Fruit fly (Drosophila melanogaster) whole organism, embryonic: ENCODE data around the gene Ltn1.
A peak's percentile ranks its signal among the peaks of the same experiment; 100 is the strongest.

Experiments used
- Bgb ChIP-seq: fragments of 200-800 bp; sonication (Bioruptor generic); IDR thresholded peaks from 2 replicates; pipeline ENCODE4 v1.3.6; 2022; ENCODE audit warnings: missing biosample characterization, missing genetic modification characterization; ENCODE audit not compliant: partially characterized antibody
- CG10462 ChIP-seq: fragments of 200-800 bp; sonication (Bioruptor generic); optimal IDR thresholded peaks from 2 replicates; lab custom pipeline; 2016; ENCODE audit warnings: missing biosample characterization, missing genetic modification characterization
- CG10979 ChIP-seq: fragments of 200-800 bp; sonication (Bioruptor generic); optimal IDR thresholded peaks from 2 replicates; lab custom pipeline; 2018; ENCODE audit warnings: missing biosample characterization, mild to moderate bottlenecking, missing genetic modification characterization, moderate library complexity
- CG11398 ChIP-seq: fragments of 200-800 bp; sonication (Bioruptor generic); optimal IDR thresholded peaks from 2 replicates; lab custom pipeline; 2016; ENCODE audit warnings: missing biosample characterization, missing genetic modification characterization
- CG1233 ChIP-seq: fragments of 200-800 bp; sonication (Bioruptor generic); optimal IDR thresholded peaks from 4 replicates; lab custom pipeline; 2018; ENCODE audit warnings: missing biosample characterization, mild to moderate bottlenecking, missing genetic modification characterization
- CG12942 ChIP-seq: fragments of 200-800 bp; sonication (Bioruptor generic); optimal IDR thresholded peaks from 3 replicates; lab custom pipeline; 2016; ENCODE audit warnings: missing biosample characterization, missing genetic modification characterization
- CG14441 ChIP-seq: fragments of 200-800 bp; sonication (Bioruptor generic); IDR thresholded peaks from 2 replicates; pipeline ENCODE4 v1.3.6; 2022; ENCODE audit warnings: missing biosample characterization, missing genetic modification characterization
- CG17328 ChIP-seq: fragments of 200-800 bp; sonication (Bioruptor generic); IDR thresholded peaks from 2 replicates; pipeline ENCODE4 v1.3.6; 2022; ENCODE audit warnings: missing biosample characterization, missing genetic modification characterization
- CG17359 ChIP-seq: fragments of 200-800 bp; sonication (Bioruptor generic); optimal IDR thresholded peaks from 3 replicates; lab custom pipeline; 2018; ENCODE audit warnings: missing biosample characterization, mild to moderate bottlenecking, missing genetic modification characterization, moderate library complexity
- CG17568 ChIP-seq: fragments of 200-800 bp; sonication (Bioruptor generic); optimal IDR thresholded peaks from 2 replicates; lab custom pipeline; 2018; ENCODE audit warnings: missing biosample characterization, mild to moderate bottlenecking, missing genetic modification characterization, moderate library complexity
- CG18011 ChIP-seq: fragments of 200-800 bp; sonication (Bioruptor generic); optimal IDR thresholded peaks from 2 replicates; lab custom pipeline; 2017; ENCODE audit warnings: missing biosample characterization, missing genetic modification characterization, mild to moderate bottlenecking, moderate library complexity, missing genotype
- CG1832 ChIP-seq: fragments of 200-800 bp; sonication (Bioruptor generic); optimal IDR thresholded peaks from 2 replicates; lab custom pipeline; 2017; ENCODE audit warnings: missing biosample characterization, mild to moderate bottlenecking, missing genetic modification characterization, inconsistent platforms
- CG18476 ChIP-seq: fragments of 200-800 bp; sonication (Bioruptor generic); optimal IDR thresholded peaks from 2 replicates; lab custom pipeline; 2016; ENCODE audit warnings: missing biosample characterization, mild to moderate bottlenecking, missing genetic modification characterization
- CG2202 ChIP-seq: fragments of 200-800 bp; sonication (Bioruptor generic); optimal IDR thresholded peaks from 2 replicates; lab custom pipeline; 2018; ENCODE audit warnings: missing biosample characterization, mild to moderate bottlenecking, missing genetic modification characterization
- CG3163 ChIP-seq: fragments of 200-800 bp; sonication (Bioruptor generic); optimal IDR thresholded peaks from 3 replicates; lab custom pipeline; 2016; ENCODE audit warnings: missing biosample characterization, missing genetic modification characterization
- CG7372 ChIP-seq: fragments of 200-800 bp; sonication (Bioruptor generic); IDR thresholded peaks from 2 replicates; pipeline ENCODE4 v1.3.6; 2022; ENCODE audit warnings: missing biosample characterization, missing genetic modification characterization
- CG7556 ChIP-seq: fragments of 200-800 bp; sonication (Bioruptor generic); optimal IDR thresholded peaks from 2 replicates; lab custom pipeline; 2017; ENCODE audit warnings: missing biosample characterization, mild to moderate bottlenecking, missing genetic modification characterization
- CG8290 ChIP-seq, 3 experiments: fragments of 200-800 bp; sonication (Bioruptor generic); optimal IDR thresholded peaks; 2 replicates each; lab custom pipeline; 2016 to 2019; ENCODE audit warnings: missing biosample characterization in 3 of 3, missing genetic modification characterization in 3 of 3, mild to moderate bottlenecking in 2 of 3, moderate library complexity in 1 of 3
- CG9817 ChIP-seq: fragments of 200-800 bp; sonication (Bioruptor generic); optimal IDR thresholded peaks from 2 replicates; lab custom pipeline; 2018; ENCODE audit warnings: missing biosample characterization, mild to moderate bottlenecking, missing genetic modification characterization, moderate library complexity
- CHES-1-like ChIP-seq: fragments of 200-800 bp; sonication (Bioruptor generic); optimal IDR thresholded peaks from 2 replicates; lab custom pipeline; 2016; ENCODE audit warnings: missing biosample characterization, missing genetic modification characterization
- CoRest ChIP-seq: fragments of 200-800 bp; sonication (Bioruptor generic); optimal IDR thresholded peaks from 3 replicates; lab custom pipeline; 2018; ENCODE audit warnings: missing biosample characterization, mild to moderate bottlenecking, missing genetic modification characterization, moderate library complexity
- CrebB ChIP-seq: fragments of 200-800 bp; sonication (Bioruptor generic); optimal IDR thresholded peaks from 3 replicates; lab custom pipeline; 2018; ENCODE audit warnings: missing biosample characterization, mild to moderate bottlenecking, missing genetic modification characterization
- D19A ChIP-seq: fragments of 200-800 bp; optimal IDR thresholded peaks from 3 replicates; lab custom pipeline; 2019; ENCODE audit warnings: missing biosample characterization, mild to moderate bottlenecking, missing genetic modification characterization, moderate library complexity
- Dbx ChIP-seq: fragments of 200-800 bp; sonication (Bioruptor generic); IDR thresholded peaks from 3 replicates; pipeline ENCODE4 v1.3.6; 2022; ENCODE audit warnings: missing biosample characterization, missing genetic modification characterization
- Drgx ChIP-seq: fragments of 200-800 bp; sonication (Bioruptor generic); IDR thresholded peaks from 2 replicates; pipeline ENCODE4 v1.3.6; 2022; ENCODE audit warnings: missing biosample characterization, missing genetic modification characterization
- ERR ChIP-seq: fragments of 200-800 bp; sonication (Bioruptor generic); optimal IDR thresholded peaks from 2 replicates; lab custom pipeline; 2016; ENCODE audit warnings: missing biosample characterization, missing genetic modification characterization
- Ets65A ChIP-seq: fragments of 200-800 bp; sonication (Bioruptor generic); peaks from one replicate; lab custom pipeline; 2016; ENCODE audit warnings: missing biosample characterization, missing genetic modification characterization
- Fer3 ChIP-seq: fragments of 200-800 bp; sonication (Bioruptor generic); optimal IDR thresholded peaks from 2 replicates; lab custom pipeline; 2018; ENCODE audit warnings: missing biosample characterization, mild to moderate bottlenecking, missing genetic modification characterization, moderate library complexity
- HmgZ ChIP-seq: fragments of 200-800 bp; sonication (Bioruptor generic); optimal IDR thresholded peaks from 2 replicates; lab custom pipeline; 2018; ENCODE audit warnings: missing biosample characterization, mild to moderate bottlenecking, missing genetic modification characterization
- Hsf ChIP-seq: fragments of 200-800 bp; sonication (Bioruptor generic); optimal IDR thresholded peaks from 3 replicates; lab custom pipeline; 2016; ENCODE audit warnings: missing biosample characterization, missing genetic modification characterization
- NC2β ChIP-seq: fragments of 200-800 bp; sonication (Bioruptor generic); optimal IDR thresholded peaks from 2 replicates; lab custom pipeline; 2016; ENCODE audit warnings: missing biosample characterization, missing genetic modification characterization
- Rx ChIP-seq: fragments of 200-800 bp; sonication (Bioruptor generic); IDR thresholded peaks from 2 replicates; pipeline ENCODE4 v1.3.6; 2022; ENCODE audit warnings: missing biosample characterization, missing genetic modification characterization
- Six4 ChIP-seq: fragments of 200-800 bp; sonication (Bioruptor generic); optimal IDR thresholded peaks from 2 replicates; lab custom pipeline; 2016; ENCODE audit warnings: missing biosample characterization, missing genetic modification characterization
- bowl ChIP-seq: fragments of 200-800 bp; sonication (Bioruptor generic); IDR thresholded peaks from 2 replicates; pipeline ENCODE4 v1.3.6; 2022; ENCODE audit warnings: missing biosample characterization, missing genetic modification characterization
- cad ChIP-seq: fragments of >200 bp; optimal IDR thresholded peaks from 2 replicates; lab custom pipeline; 2017; ENCODE audit warnings: missing biosample characterization, missing genetic modification characterization
- dati ChIP-seq: fragments of 200-800 bp; sonication (Bioruptor generic); IDR thresholded peaks from 2 replicates; pipeline ENCODE4 v1.3.6; 2022; ENCODE audit warnings: missing biosample characterization, missing genetic modification characterization
- dpn ChIP-seq, 2 experiments: fragments of 200-800 bp; sonication (Bioruptor generic); optimal IDR thresholded peaks; 3 replicates each; lab custom pipeline; 2016; ENCODE audit warnings: missing biosample characterization in 2 of 2, missing genetic modification characterization in 2 of 2
- dysf ChIP-seq: fragments of 200-800 bp; sonication (Bioruptor generic); IDR thresholded peaks from 3 replicates; pipeline ENCODE4 v1.3.6; 2022; ENCODE audit warnings: missing biosample characterization, missing genetic modification characterization
- gcm2 ChIP-seq: fragments of 200-800 bp; sonication (Bioruptor generic); optimal IDR thresholded peaks from 2 replicates; lab custom pipeline; 2016; ENCODE audit warnings: missing biosample characterization, missing genetic modification characterization
- gsb ChIP-seq: fragments of 200-800 bp; sonication (Bioruptor generic); IDR thresholded peaks from 2 replicates; pipeline ENCODE4 v1.3.6; 2022; ENCODE audit warnings: missing biosample characterization, missing genetic modification characterization
- kay ChIP-seq: fragments of 200-800 bp; sonication (Bioruptor generic); optimal IDR thresholded peaks from 2 replicates; lab custom pipeline; 2016; ENCODE audit warnings: missing biosample characterization, missing genetic modification characterization
- lmd ChIP-seq: fragments of 200-800 bp; sonication (Bioruptor generic); IDR thresholded peaks from 2 replicates; pipeline ENCODE4 v1.3.6; 2022; ENCODE audit warnings: missing biosample characterization, missing genetic modification characterization
- pho ChIP-seq: fragments of 200-800 bp; sonication (Bioruptor generic); optimal IDR thresholded peaks from 2 replicates; lab custom pipeline; 2016; ENCODE audit warnings: missing biosample characterization, missing genetic modification characterization
- prd ChIP-seq, 3 experiments: fragments of >200 bp in 2 of 3; fragments of 200-800 bp in 1 of 3; sonication (Bioruptor generic) in 1 of 3; optimal IDR thresholded peaks in 2 of 3; IDR thresholded peaks in 1 of 3; 2 replicates in 2 of 3; 3 replicates in 1 of 3; pipeline versions ENCODE4 v1.3.6 to Lab custom; 2017 to 2022; ENCODE audit warnings: missing biosample characterization in 1 of 3, missing genetic modification characterization in 1 of 3
- seq ChIP-seq: fragments of 200-800 bp; sonication (Bioruptor generic); IDR thresholded peaks from 2 replicates; pipeline ENCODE4 v1.3.6; 2022; ENCODE audit warnings: missing biosample characterization, missing genetic modification characterization
- slp2 ChIP-seq: fragments of 200-800 bp; sonication (Bioruptor generic); optimal IDR thresholded peaks from 2 replicates; lab custom pipeline; 2016; ENCODE audit warnings: missing biosample characterization, missing genetic modification characterization
- stwl ChIP-seq: fragments of 200-800 bp; sonication (Bioruptor generic); optimal IDR thresholded peaks from 3 replicates; lab custom pipeline; 2018; ENCODE audit warnings: missing biosample characterization, mild to moderate bottlenecking, missing genetic modification characterization, moderate library complexity
- tgo ChIP-seq: fragments of 200-800 bp; sonication (Bioruptor generic); IDR thresholded peaks from 3 replicates; pipeline ENCODE4 v1.3.6; 2022; ENCODE audit warnings: missing biosample characterization, missing genetic modification characterization
- tio ChIP-seq: fragments of 200-800 bp; sonication (Bioruptor generic); optimal IDR thresholded peaks from 2 replicates; lab custom pipeline; 2017; ENCODE audit warnings: missing biosample characterization, missing genetic modification characterization, inconsistent platforms
- usp ChIP-seq: fragments of >200 bp; optimal IDR thresholded peaks from 2 replicates; lab custom pipeline; 2017; ENCODE audit warnings: missing biosample characterization, missing genetic modification characterization
- wdn ChIP-seq: fragments of 200-800 bp; sonication (Bioruptor generic); IDR thresholded peaks from 2 replicates; pipeline ENCODE4 v1.3.6; 2022; ENCODE audit warnings: missing biosample characterization, missing genetic modification characterization

Gene Ltn1

dm6 chr3L:19516547-19516946 lies 35.5 kb downstream of the Ltn1 start (continued):
- TF ChIP-seq CG8290 (GFP tag; optimal IDR thresholded peaks at IDR 0.05; lab: Kevin White, UChicago): peak; percentile 95
- TF ChIP-seq CG8290 (tag; optimal IDR thresholded peaks at IDR 0.05; lab: Kevin White, UChicago): peak; percentile 57 to 89
- peak; percentile 85 for TF ChIP-seq CHES-1-like
- TF ChIP-seq CG17359 (tag; lab: Kevin White, UChicago): peak; percentile 80
- TF ChIP-seq CG11398 (GFP tag; lab: Kevin White, UChicago): peak; percentile 50
- TF ChIP-seq usp (GFP tag; lab: Kevin White, UChicago): no peak
- TF ChIP-seq Six4: peak; percentile 77
- TF ChIP-seq wdn (GFP tag; lab: Robert Waterston, UW): peak; percentile 87
- peak; percentile 48 for TF ChIP-seq CrebB (tag; lab: Kevin White, UChicago)
- TF ChIP-seq Drgx (GFP tag; lab: Robert Waterston, UW): peak; percentile 33; the same call in 1 of the 2 replicates
- TF ChIP-seq slp2 (GFP tag; lab: Kevin White, UChicago): peak; percentile 89
- peak; percentile 54 for TF ChIP-seq CG2202 (tag; lab: Kevin White, UChicago)
- TF ChIP-seq CG10979: no peak
- peak; percentile 92 for TF ChIP-seq dysf (GFP tag; lab: Robert Waterston, UW)
- TF ChIP-seq CG7372 (GFP tag; lab: Robert Waterston, UW): peak; percentile 91
- TF ChIP-seq CoRest (tag; lab: Kevin White, UChicago): peak; percentile 83
- TF ChIP-seq CG10462 (GFP tag; lab: Kevin White, UChicago): peak; percentile 37
- TF ChIP-seq kay: peak; percentile 74
- peak; percentile 61; the same call in 1 of the 2 replicates for TF ChIP-seq bowl (GFP tag; lab: Robert Waterston, UW)
- peak; percentile 82 for TF ChIP-seq Bgb
- peak; percentile 68 for TF ChIP-seq CG3163 (GFP tag; lab: Kevin White, UChicago)
- peak; percentile 86 for TF ChIP-seq ERR
- peak; percentile 100 for TF ChIP-seq Ets65A (GFP tag; lab: Kevin White, UChicago)
- TF ChIP-seq Dbx (GFP tag; lab: Robert Waterston, UW): peak; percentile 91
- peak; percentile 89 for TF ChIP-seq Fer3
- TF ChIP-seq CG9817 (tag; lab: Kevin White, UChicago): peak; percentile 96
- TF ChIP-seq dati (GFP tag; lab: Robert Waterston, UW): peak; percentile 89
- TF ChIP-seq dpn (GFP tag; optimal IDR thresholded peaks at IDR 0.05; lab: Kevin White, UChicago): peak; percentile 68 to 97
- TF ChIP-seq CG17568 (GFP tag; lab: Kevin White, UChicago): no peak
- no peak for TF ChIP-seq CG1832 (GFP tag; lab: Kevin White, UChicago)
- TF ChIP-seq CG17328: peak; percentile 92
- peak; percentile 93 for TF ChIP-seq NC2β
- TF ChIP-seq HmgZ (tag; lab: Kevin White, UChicago): peak; percentile 85
- no peak for TF ChIP-seq cad (GFP tag; lab: Kevin White, UChicago)
- peak; percentile 73 for TF ChIP-seq CG12942 (GFP tag; lab: Kevin White, UChicago)
- peak; percentile 51 for TF ChIP-seq gcm2 (GFP tag; lab: Kevin White, UChicago)
- TF ChIP-seq Rx (GFP tag; lab: Robert Waterston, UW): peak; percentile 97
- TF ChIP-seq CG1233: peak; percentile 92
- TF ChIP-seq CG18011: peak; percentile 77
- TF ChIP-seq tio (GFP tag; lab: Kevin White, UChicago): peak; percentile 65
- TF ChIP-seq CG14441 (GFP tag; lab: Robert Waterston, UW): peak; percentile 92
- peak; percentile 98 for TF ChIP-seq stwl (tag; lab: Kevin White, UChicago)
- peak; percentile 91 for TF ChIP-seq tgo (GFP tag; lab: Robert Waterston, UW)
- peak; percentile 92 for TF ChIP-seq Hsf
- TF ChIP-seq prd (optimal IDR thresholded peaks at IDR 0.05; lab: Kevin White, UChicago): no peak
- peak; percentile 89 for TF ChIP-seq prd (GFP tag; IDR thresholded peaks at IDR 0.05; lab: Robert Waterston, UW)
- TF ChIP-seq pho (GFP tag; lab: Kevin White, UChicago): peak; percentile 75
- TF ChIP-seq lmd (GFP tag; lab: Robert Waterston, UW): peak; percentile 91
- TF ChIP-seq gsb (GFP tag; lab: Robert Waterston, UW): peak; percentile 81
- peak; percentile 62 for TF ChIP-seq D19A
- no peak for TF ChIP-seq CG7556 (GFP tag; lab: Kevin White, UChicago)
- peak; percentile 60; the same call in 1 of the 2 replicates for TF ChIP-seq seq (GFP tag; lab: Robert Waterston, UW)
- peak; percentile 73 for TF ChIP-seq CG18476 (GFP tag; lab: Kevin White, UChicago)
